Fruit fly (Drosophila melanogaster) whole organism, pupa: Measurements from ENCODE around the gene CASK.

ENCODE experiments used
- CG10348 ChIP-seq: fragments of 200-800 bp; sonication (Bioruptor generic); IDR thresholded peaks from 2 replicates; pipeline ENCODE4 v1.3.6; 2022; ENCODE audit warnings: missing biosample characterization, missing genetic modification characterization
- CG12605 ChIP-seq: fragments of 200-800 bp; sonication (Bioruptor generic); IDR thresholded peaks from 2 replicates; pipeline ENCODE4 v1.3.6; 2022; ENCODE audit warnings: missing biosample characterization, missing genetic modification characterization
- CG13204 ChIP-seq: fragments of 200-800 bp; sonication (Bioruptor generic); optimal IDR thresholded peaks from 2 replicates; lab custom pipeline; 2018; ENCODE audit warnings: missing biosample characterization, mild to moderate bottlenecking, missing genetic modification characterization, moderate library complexity
- CG14655 ChIP-seq: fragments of 200-800 bp; sonication (Bioruptor generic); optimal IDR thresholded peaks from 3 replicates; lab custom pipeline; 2017; ENCODE audit warnings: mild to moderate bottlenecking, missing biosample characterization, missing genetic modification reagents, missing genetic modification characterization
- CG15710 ChIP-seq: fragments of 200-800 bp; sonication (Bioruptor generic); optimal IDR thresholded peaks from 2 replicates; lab custom pipeline; 2018; ENCODE audit warnings: missing biosample characterization, mild to moderate bottlenecking, missing genetic modification characterization, moderate library complexity
- CG17806 ChIP-seq: fragments of 200-800 bp; sonication (Bioruptor generic); optimal IDR thresholded peaks from 2 replicates; lab custom pipeline; 2018; ENCODE audit warnings: missing biosample characterization, mild to moderate bottlenecking, missing genetic modification characterization, moderate library complexity
- CG32121 ChIP-seq: fragments of 200-800 bp; sonication (Bioruptor generic); IDR thresholded peaks from 2 replicates; pipeline ENCODE4 v1.3.6; 2022; ENCODE audit warnings: missing biosample characterization, missing genetic modification characterization
- CG34367 ChIP-seq: fragments of 200-800 bp; sonication (Bioruptor generic); optimal IDR thresholded peaks from 2 replicates; lab custom pipeline; 2018; ENCODE audit warnings: missing biosample characterization, mild to moderate bottlenecking, missing genetic modification characterization
- CG4496 ChIP-seq: fragments of 200-800 bp; sonication (Bioruptor generic); IDR thresholded peaks from 3 replicates; pipeline ENCODE4 v1.3.6; 2022; ENCODE audit warnings: missing biosample characterization, missing genetic modification characterization
- CG8159 ChIP-seq: fragments of 200-800 bp; sonication (Bioruptor generic); optimal IDR thresholded peaks from 3 replicates; lab custom pipeline; 2018; ENCODE audit warnings: missing biosample characterization, mild to moderate bottlenecking, missing genetic modification characterization, moderate library complexity
- CG8301 ChIP-seq: fragments of 200-800 bp; sonication (Bioruptor generic); optimal IDR thresholded peaks from 2 replicates; lab custom pipeline; 2018; ENCODE audit warnings: missing biosample characterization, mild to moderate bottlenecking, missing genetic modification characterization
- CG9948 ChIP-seq: fragments of 200-800 bp; sonication (Bioruptor generic); optimal IDR thresholded peaks from 2 replicates; lab custom pipeline; 2018; ENCODE audit warnings: missing biosample characterization, mild to moderate bottlenecking, missing genetic modification characterization, moderate library complexity
- D1 ChIP-seq: fragments of 200-800 bp; sonication (Bioruptor generic); optimal IDR thresholded peaks from 2 replicates; lab custom pipeline; 2018; ENCODE audit warnings: missing biosample characterization, mild to moderate bottlenecking, missing genetic modification characterization, moderate library complexity
- EcR ChIP-seq: fragments of 200-800 bp; sonication (Bioruptor generic); optimal IDR thresholded peaks from 3 replicates; lab custom pipeline; 2019; ENCODE audit warnings: missing biosample characterization, missing genetic modification characterization, mild to moderate bottlenecking, moderate library complexity, missing genetic modification reagents
- Ets98B ChIP-seq: fragments of 200-800 bp; sonication (Bioruptor generic); IDR thresholded peaks from 2 replicates; pipeline ENCODE4 v1.3.6; 2022; ENCODE audit warnings: missing biosample characterization, missing genetic modification characterization
- Pif1A ChIP-seq: fragments of 200-800 bp; sonication (Bioruptor generic); optimal IDR thresholded peaks from 3 replicates; lab custom pipeline; 2016; ENCODE audit warnings: missing biosample characterization, missing genetic modification characterization
- Pif1B ChIP-seq: fragments of 200-800 bp; sonication (Bioruptor generic); optimal IDR thresholded peaks from 3 replicates; lab custom pipeline; 2016; ENCODE audit warnings: missing biosample characterization, missing genetic modification characterization
- Snoo ChIP-seq: fragments of 200-800 bp; sonication (Bioruptor generic); optimal IDR thresholded peaks from 3 replicates; lab custom pipeline; 2017; ENCODE audit warnings: missing biosample characterization, mild to moderate bottlenecking, missing genetic modification characterization, inconsistent platforms
- fd96Ca ChIP-seq: fragments of 200-800 bp; sonication (Bioruptor generic); IDR thresholded peaks from 3 replicates; pipeline ENCODE4 v1.3.6; 2022; ENCODE audit warnings: missing biosample characterization, missing genetic modification characterization
- gl ChIP-seq: fragments of 200-800 bp; sonication (Bioruptor generic); optimal IDR thresholded peaks from 2 replicates; lab custom pipeline; 2018; ENCODE audit warnings: missing biosample characterization, mild to moderate bottlenecking, missing genetic modification characterization
- rn ChIP-seq: fragments of 200-800 bp; sonication (Bioruptor generic); IDR thresholded peaks from 2 replicates; pipeline ENCODE4 v1.3.6; 2022; ENCODE audit warnings: missing biosample characterization, missing genetic modification characterization

Gene CASK

DNA sequence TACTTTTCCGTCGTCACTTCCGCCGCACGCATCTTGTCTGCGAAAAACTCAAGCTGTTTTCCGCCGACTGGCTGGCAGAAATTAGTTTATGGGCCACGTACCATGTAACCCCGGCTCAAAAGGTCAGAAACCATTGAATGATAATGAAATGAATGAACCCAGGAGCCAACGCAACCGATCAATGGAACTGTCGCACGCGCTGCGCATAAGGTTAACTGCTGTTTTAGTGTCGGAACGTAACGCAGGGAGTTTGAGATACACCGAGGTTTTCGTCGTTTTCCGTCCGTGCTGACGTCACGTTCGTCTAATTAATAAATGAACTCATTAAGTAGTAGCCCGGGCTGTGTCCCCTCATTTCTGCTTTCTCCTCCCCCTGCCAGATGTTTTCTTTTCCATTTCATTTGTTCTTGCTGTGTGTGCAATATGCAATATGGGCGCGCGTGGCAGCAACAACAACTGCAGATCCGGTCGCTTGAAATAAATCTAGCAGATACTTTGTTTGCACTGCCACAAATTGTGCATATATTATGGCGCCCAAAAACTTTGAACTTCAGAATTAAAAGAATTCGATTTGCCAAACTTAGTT is 35.9 kb upstream of the CASK start:
- peak; percentile 8 for TF ChIP-seq CG9948
- TF ChIP-seq CG34367 (tag; lab: Kevin White, UChicago): no peak

dm6 chr3R:21857509-21857908 is 35.0 kb upstream of the CASK start:
- TF ChIP-seq CG8159 (tag; lab: Kevin White, UChicago) (peak; percentile 30), CG14655 (GFP tag; lab: Kevin White, UChicago) (peak; percentile 0), Snoo (no peak), CG10348 (GFP tag; lab: Robert Waterston, UW) (no peak)
- TF ChIP-seq, all 21 proteins: peak for 2

- TF ChIP-seq CG15710 (tag; lab: Kevin White, UChicago): no peak
These were observed 34.4 kb upstream of the CASK start for dm6 chr3R:21856873-21857243.

- peak; percentile 41 for TF ChIP-seq CG15710 (tag; lab: Kevin White, UChicago)
- TF ChIP-seq CG8301 (tag; lab: Kevin White, UChicago): no peak
- peak; percentile 58 for TF ChIP-seq EcR
- no peak for TF ChIP-seq CG8159 (tag; lab: Kevin White, UChicago)
- peak; percentile 55 for TF ChIP-seq CG4496
- peak; percentile 21 for TF ChIP-seq CG13204 (GFP tag; lab: Kevin White, UChicago)
- TF ChIP-seq Pif1B (GFP tag; lab: Kevin White, UChicago): peak; percentile 34
- peak; percentile 11 for TF ChIP-seq CG9948
- peak; percentile 59; the same call in 2 of the 3 replicates for TF ChIP-seq fd96Ca (GFP tag; lab: Robert Waterston, UW)
- TF ChIP-seq CG10348 (GFP tag; lab: Robert Waterston, UW): no peak
- peak; percentile 58 for TF ChIP-seq Pif1A (GFP tag; lab: Kevin White, UChicago)
- TF ChIP-seq CG14655 (GFP tag; lab: Kevin White, UChicago): peak; percentile 7
- TF ChIP-seq Ets98B (GFP tag; lab: Robert Waterston, UW): no peak; the same call in none of the 2 replicates
- peak; percentile 9 for TF ChIP-seq CG17806 (tag; lab: Kevin White, UChicago)
- peak; percentile 39 for TF ChIP-seq gl
- TF ChIP-seq Snoo: peak; percentile 35
- peak; percentile 70 for TF ChIP-seq CG12605 (GFP tag; lab: Robert Waterston, UW)
- TF ChIP-seq D1: no peak
- no peak for TF ChIP-seq rn (GFP tag; lab: Robert Waterston, UW)
These were observed 33.8 kb upstream of the CASK start, which contains the start of gene glec for dm6 chr3R:21856098-21856872. Gene glec (minus strand): TSS chr3R:21856266.

DNA sequence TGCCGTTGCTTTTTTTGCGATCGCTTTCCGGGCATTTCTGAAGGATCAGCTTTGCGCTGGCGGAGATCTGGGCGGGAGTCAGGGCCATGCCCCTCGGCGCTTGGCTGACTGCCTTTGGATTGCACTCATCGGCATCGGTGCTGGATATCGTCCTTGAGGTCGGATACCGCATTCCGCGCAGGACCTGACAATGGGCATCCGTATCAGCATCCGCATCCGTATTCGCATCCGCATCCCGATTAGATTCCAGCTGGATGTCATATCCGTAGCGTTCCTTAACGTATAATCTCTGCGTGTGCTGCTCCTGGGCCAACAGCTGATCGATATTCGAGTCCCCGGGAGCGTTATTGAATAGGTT is 33.0 kb upstream of the CASK start:
- no peak for TF ChIP-seq CG10348 (GFP tag; lab: Robert Waterston, UW)
- TF ChIP-seq fd96Ca (GFP tag; lab: Robert Waterston, UW): peak; percentile 63; the same call in 2 of the 3 replicates
- TF ChIP-seq CG9948: no peak

dm6 chr3R:21854574-21855468 is 32.3 kb upstream of the CASK start:
- TF ChIP-seq D1 (no peak), CG32121 (no peak), Ets98B (GFP tag; lab: Robert Waterston, UW) (no peak), CG17806 (tag; lab: Kevin White, UChicago) (no peak), EcR (no peak)
